Worm (Caenorhabditis elegans) whole organism, mixed stage, embryonic: ENCODE measurements around the gene aakg-5.

Source experiments
- blmp-1 ChIP-seq: fragments of 150-350 bp; optimal IDR thresholded peaks from 2 replicates; lab custom pipeline; 2014; ENCODE audit warnings: missing biosample characterization, missing genetic modification characterization
- elt-1 ChIP-seq: sonication (generic microtip); optimal IDR thresholded peaks from 2 replicates; lab custom pipeline; 2017; ENCODE audit warnings: missing genetic modification characterization, mild to moderate bottlenecking, missing compliant biosample characterization, antibody characterized with exemption, moderate library complexity, borderline replicate concordance; ENCODE audit not compliant: insufficient read depth
- lin-13 ChIP-seq: fragments of 150-350 bp; optimal IDR thresholded peaks from 2 replicates; lab custom pipeline; 2014; ENCODE audit warnings: missing biosample characterization, missing genetic modification characterization
- lin-32 ChIP-seq: fragments of 200-800 bp; sonication (Bioruptor generic); optimal IDR thresholded peaks from 2 replicates; lab custom pipeline; 2018; ENCODE audit warnings: mild to moderate bottlenecking, missing genetic modification characterization, missing compliant biosample characterization
- lsy-2 ChIP-seq: fragments of 150-350 bp; optimal IDR thresholded peaks from 2 replicates; lab custom pipeline; 2014; ENCODE audit warnings: missing biosample characterization, missing genetic modification characterization
- mep-1 ChIP-seq: fragments of 150-350 bp; optimal IDR thresholded peaks from 2 replicates; lab custom pipeline; 2017; ENCODE audit warnings: missing biosample characterization, missing genetic modification reagents, missing genetic modification characterization, inconsistent platforms
- mls-2 ChIP-seq: sonication (generic microtip); optimal IDR thresholded peaks from 2 replicates; lab custom pipeline; 2016; ENCODE audit warnings: mild to moderate bottlenecking, missing genetic modification characterization, moderate library complexity, missing compliant biosample characterization
- nhr-12 ChIP-seq: fragments of 150-350 bp; optimal IDR thresholded peaks from 2 replicates; lab custom pipeline; 2014; ENCODE audit warnings: missing biosample characterization, missing genetic modification characterization
- nhr-237 ChIP-seq: fragments of 150-350 bp; optimal IDR thresholded peaks from 2 replicates; lab custom pipeline; 2014; ENCODE audit warnings: missing biosample characterization, missing genetic modification characterization
- sem-2 ChIP-seq: fragments of 200-800 bp; sonication (Bioruptor generic); optimal IDR thresholded peaks from 2 replicates; lab custom pipeline; 2018; ENCODE audit warnings: mild to moderate bottlenecking, missing genetic modification characterization, missing compliant biosample characterization
- sptf-1 ChIP-seq: sonication (generic microtip); optimal IDR thresholded peaks from 2 replicates; lab custom pipeline; 2017; ENCODE audit warnings: mild to moderate bottlenecking, missing genetic modification characterization, moderate library complexity, missing compliant biosample characterization

DNA sequence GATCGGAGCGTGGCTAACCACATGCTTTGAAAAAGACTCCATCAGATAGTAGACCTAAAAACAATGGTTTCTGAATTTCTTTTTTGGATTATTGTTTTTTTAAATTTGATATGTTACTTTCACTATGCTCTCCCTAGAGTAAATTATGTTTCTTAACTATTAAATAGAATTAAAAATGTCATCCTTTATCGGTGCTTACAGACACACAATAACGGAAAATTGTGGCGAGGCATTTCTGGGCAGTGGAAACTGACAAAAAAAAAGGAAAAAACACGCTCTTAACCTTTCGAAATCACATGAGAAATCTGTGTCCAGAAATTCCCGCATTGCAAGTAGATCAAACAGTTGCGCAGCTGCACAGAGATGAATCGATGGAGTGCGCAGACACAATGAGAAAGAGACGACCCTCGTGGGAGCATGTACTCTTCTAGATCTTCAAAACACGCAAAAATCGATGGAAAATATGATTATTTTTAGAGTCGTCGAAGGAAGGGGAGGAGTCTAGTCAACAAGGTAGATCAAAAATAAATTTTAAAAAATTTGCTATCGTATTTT is 5.2 kb upstream of the aakg-5 start, which contains the start of gene ZK892.6:
- no peak for TF ChIP-seq lin-13 (tag; lab: Kevin White, UChicago)
- no peak for TF ChIP-seq sptf-1 (tag; lab: Kevin White, UChicago)
- no peak for TF ChIP-seq lin-32 (GFP tag; lab: Kevin White, UChicago)
- TF ChIP-seq nhr-12: no peak
- no peak for TF ChIP-seq nhr-237
- TF ChIP-seq lsy-2 (tag; lab: Kevin White, UChicago): no peak
- no peak for TF ChIP-seq mls-2 (tag; lab: Kevin White, UChicago)
- no peak for TF ChIP-seq mep-1 (tag; lab: Kevin White, UChicago)
- no peak for TF ChIP-seq elt-1 (tag; lab: Kevin White, UChicago)
- TF ChIP-seq blmp-1: no peak
- no peak for TF ChIP-seq sem-2 (GFP tag; lab: Kevin White, UChicago)
